Worm (Caenorhabditis elegans): ENCODE results near the gene faah-6.

faah-6 gene

ce11 chrIII:11701863-11702262 lies 51.6 kb downstream of the faah-6 start:
- TF ChIP-seq nhr-12 (tag; optimal IDR thresholded peaks at IDR 0.05) (no peak), elt-3 (tag; optimal IDR thresholded peaks at IDR 0.05) (no peak), lsy-2 (tag; optimal IDR thresholded peaks at IDR 0.05) (no peak), skn-1 (tag; optimal IDR thresholded peaks at IDR 0.05) (no peak), aly-2 (tag; optimal IDR thresholded peaks at IDR 0.05) (no peak), zag-1 (tag; optimal IDR thresholded peaks at IDR 0.05) (no peak), ztf-11 (tag; optimal IDR thresholded peaks at IDR 0.05) (no peak), peb-1 (tag; optimal IDR thresholded peaks at IDR 0.05) (no peak), snpc-4 (tag; optimal IDR thresholded peaks at IDR 0.05) (no peak), nhr-237 (tag; optimal IDR thresholded peaks at IDR 0.05) (no peak), ztf-1 (GFP tag; conservative IDR thresholded peaks at IDR 0.05) (no peak), ceh-16 (tag; optimal IDR thresholded peaks at IDR 0.05) (no peak), nhr-6 (tag; optimal IDR thresholded peaks at IDR 0.05) (no peak), ceh-82 (tag; optimal IDR thresholded peaks at IDR 0.05) (no peak), mbf-1 (tag; optimal IDR thresholded peaks at IDR 0.05) (no peak), sma-9 (GFP tag; optimal IDR thresholded peaks at IDR 0.05) (no peak), sma-9 (tag; optimal IDR thresholded peaks at IDR 0.05) (no peak), nhr-25 (tag; optimal IDR thresholded peaks at IDR 0.05) (no peak), nhr-10 (tag; optimal IDR thresholded peaks at IDR 0.05) (no peak), lin-11 (tag; optimal IDR thresholded peaks at IDR 0.05) (no peak), F13H6.1 (tag; optimal IDR thresholded peaks at IDR 0.05) (no peak)

ce11 chrIII:11703006-11703775 lies 52.9 kb downstream of the faah-6 start:
- TF ChIP-seq C34F6.9 (tag; optimal IDR thresholded peaks at IDR 0.05): no peak
- no peak for TF ChIP-seq gmeb-1 (tag; optimal IDR thresholded peaks at IDR 0.05)
- TF ChIP-seq nhr-6 (tag; optimal IDR thresholded peaks at IDR 0.05): no peak
- no peak for TF ChIP-seq ceh-16 (tag; optimal IDR thresholded peaks at IDR 0.05)
- no peak for TF ChIP-seq skn-1 (tag; optimal IDR thresholded peaks at IDR 0.05)
- TF ChIP-seq elt-1 (tag; optimal IDR thresholded peaks at IDR 0.05): no peak
- TF ChIP-seq nhr-12 (tag; optimal IDR thresholded peaks at IDR 0.05): no peak
- no peak for TF ChIP-seq nhr-10 (tag; optimal IDR thresholded peaks at IDR 0.05)
- no peak for TF ChIP-seq mbf-1 (tag; optimal IDR thresholded peaks at IDR 0.05)

- TF ChIP-seq ztf-4 (tag; optimal IDR thresholded peaks at IDR 0.05) (no peak), lsy-2 (tag; optimal IDR thresholded peaks at IDR 0.05) (no peak), egl-27 (tag; optimal IDR thresholded peaks at IDR 0.05) (no peak), ceh-82 (tag; optimal IDR thresholded peaks at IDR 0.05) (no peak), nhr-11 (tag; optimal IDR thresholded peaks at IDR 0.05) (no peak), peb-1 (tag; optimal IDR thresholded peaks at IDR 0.05) (no peak), ztf-11 (tag; optimal IDR thresholded peaks at IDR 0.05) (no peak), ama-1 (optimal IDR thresholded peaks at IDR 0.05) (no peak), sem-4 (tag; optimal IDR thresholded peaks at IDR 0.05) (no peak), blmp-1 (tag; optimal IDR thresholded peaks at IDR 0.05; ENCODE audit: insufficient read depth) (no peak), gmeb-1 (tag; optimal IDR thresholded peaks at IDR 0.05) (no peak), C34F6.9 (tag; optimal IDR thresholded peaks at IDR 0.05) (no peak), nhr-237 (tag; optimal IDR thresholded peaks at IDR 0.05) (no peak), lin-13 (GFP tag; optimal IDR thresholded peaks at IDR 0.05) (no peak), unc-39 (tag; optimal IDR thresholded peaks at IDR 0.05) (no peak), nhr-12 (tag; optimal IDR thresholded peaks at IDR 0.05) (no peak), fos-1 (tag; optimal IDR thresholded peaks at IDR 0.05) (no peak), skn-1 (tag; optimal IDR thresholded peaks at IDR 0.05) (no peak)
Measured at ce11 chrIII:11703776-11704093, 53.5 kb downstream of the faah-6 start, which contains the start of gene col-95. Gene col-95, plus strand, starts transcription at chrIII:11703994.

- no peak for TF ChIP-seq mab-5 (tag; optimal IDR thresholded peaks at IDR 0.05)
Measured at ce11 chrIII:11704377-11704978, 54.2 kb downstream of the faah-6 start.

ce11 chrIII:11705930-11706329 lies 55.7 kb downstream of the faah-6 start:
- TF ChIP-seq Y55F3AM.14 (GFP tag; optimal IDR thresholded peaks at IDR 0.05) (no peak), ztf-4 (tag; optimal IDR thresholded peaks at IDR 0.05) (no peak), R02D3.7 (tag; optimal IDR thresholded peaks at IDR 0.05) (no peak), elt-3 (tag; optimal IDR thresholded peaks at IDR 0.05) (no peak), unc-55 (GFP tag; optimal IDR thresholded peaks at IDR 0.05) (no peak), snpc-4 (tag; optimal IDR thresholded peaks at IDR 0.05) (no peak), ama-1 (optimal IDR thresholded peaks at IDR 0.05) (no peak), ceh-82 (tag; optimal IDR thresholded peaks at IDR 0.05) (no peak)

Measured in whole organism, L2 larva.